Fruit fly (Drosophila melanogaster): ENCODE measurements around the gene CG11122.
A peak's percentile ranks its signal among the peaks of the same experiment; 100 is the strongest.

CG11122 gene

dm6 chrX:11081242-11081641 lies 43.3 kb downstream of the CG11122 start (continued):
- TF ChIP-seq shn (GFP tag; optimal IDR thresholded peaks at IDR 0.05) (peak; percentile 16), CG6813 (GFP tag; optimal IDR thresholded peaks at IDR 0.05) (peak; percentile 50), sima (GFP tag; optimal IDR thresholded peaks at IDR 0.05) (no peak), CG4854 (GFP tag; optimal IDR thresholded peaks at IDR 0.05) (no peak), CG8944 (GFP tag; optimal IDR thresholded peaks at IDR 0.05) (no peak), CG3281 (GFP tag; optimal IDR thresholded peaks at IDR 0.05) (peak; percentile 63), gce (GFP tag; IDR thresholded peaks at IDR 0.05) (0 out of 3 replicates have a peak, but pooled peaks have one; percentile 24), CG2120 (GFP tag; optimal IDR thresholded peaks at IDR 0.05) (peak; percentile 64), Taf1 (GFP tag; IDR thresholded peaks at IDR 0.05) (peak; percentile 22; the same call in 1 of the 2 replicates), Chrac-16 (GFP tag; optimal IDR thresholded peaks at IDR 0.05) (peak; percentile 19), ranshi (GFP tag; IDR thresholded peaks at IDR 0.05) (peak; percentile 51; the same call in 1 of the 2 replicates), Atf6 (GFP tag; IDR thresholded peaks at IDR 0.05) (peak; percentile 72), CG3847 (GFP tag; IDR thresholded peaks at IDR 0.05) (0 out of 2 replicates have a peak, but pooled peaks have one; percentile 16), nmo (GFP tag; optimal IDR thresholded peaks at IDR 0.05) (peak; percentile 70), CG15011 (GFP tag; optimal IDR thresholded peaks at IDR 0.05) (peak; percentile 7), Nf-YC (tag; optimal IDR thresholded peaks at IDR 0.05) (no peak), CG10209 (GFP tag; optimal IDR thresholded peaks at IDR 0.05) (peak; percentile 49), CG2889 (GFP tag; IDR thresholded peaks at IDR 0.05) (no peak), tap (tag; optimal IDR thresholded peaks at IDR 0.05) (no peak), pzg (GFP tag; optimal IDR thresholded peaks at IDR 0.05) (no peak), Dip3 (GFP tag; optimal IDR thresholded peaks at IDR 0.05) (peak; percentile 10), ara (GFP tag; IDR thresholded peaks at IDR 0.05) (no peak), CG3065 (GFP tag; optimal IDR thresholded peaks at IDR 0.05) (no peak), H2.0 (GFP tag; IDR thresholded peaks at IDR 0.05) (peak; percentile 26; the same call in 1 of the 2 replicates), Jarid2 (GFP tag; optimal IDR thresholded peaks at IDR 0.05) (peak; percentile 3), CG17385 (GFP tag; optimal IDR thresholded peaks at IDR 0.05) (peak; percentile 57), so (GFP tag; IDR thresholded peaks at IDR 0.05) (peak; percentile 12; the same call in 1 of the 3 replicates), NfI (GFP tag; optimal IDR thresholded peaks at IDR 0.05) (peak; percentile 49), CG32767 (GFP tag; IDR thresholded peaks at IDR 0.05) (0 out of 2 replicates have a peak, but pooled peaks have one; percentile 45), Atf-2 (GFP tag; optimal IDR thresholded peaks at IDR 0.05) (no peak), CG18619 (GFP tag; optimal IDR thresholded peaks at IDR 0.05) (peak; percentile 33), jumu (GFP tag; optimal IDR thresholded peaks at IDR 0.05) (no peak), CG11696 (GFP tag; IDR thresholded peaks at IDR 0.05) (peak; percentile 58), az2 (GFP tag; optimal IDR thresholded peaks at IDR 0.05) (peak; percentile 7), sens (GFP tag) (peak; percentile 78), peb (GFP tag; IDR thresholded peaks at IDR 0.05) (0 out of 2 replicates have a peak, but pooled peaks have one; percentile 8), ems (GFP tag; optimal IDR thresholded peaks at IDR 0.05) (no peak), run (tag; optimal IDR thresholded peaks at IDR 0.05) (no peak), CG4730 (GFP tag; IDR thresholded peaks at IDR 0.05) (0 out of 2 replicates have a peak, but pooled peaks have one; percentile 33), Med (GFP tag) (peak; percentile 85), grau (tag; optimal IDR thresholded peaks at IDR 0.05) (peak; percentile 63), CoRest (tag; optimal IDR thresholded peaks at IDR 0.05) (peak; percentile 69), p53 (GFP tag; optimal IDR thresholded peaks at IDR 0.05) (no peak), tio (GFP tag; optimal IDR thresholded peaks at IDR 0.05) (peak; percentile 58), slbo (GFP tag; IDR thresholded peaks at IDR 0.05) (peak; percentile 57), lola (GFP tag; optimal IDR thresholded peaks at IDR 0.05) (no peak), mld (GFP tag; IDR thresholded peaks at IDR 0.05; ENCODE audit: partially characterized antibody) (no peak), Asciz (GFP tag; optimal IDR thresholded peaks at IDR 0.05) (peak; percentile 2), Lpt (GFP tag; optimal IDR thresholded peaks at IDR 0.05) (no peak), CG14710 (tag; optimal IDR thresholded peaks at IDR 0.05) (peak; percentile 20), Oli (tag; optimal IDR thresholded peaks at IDR 0.05) (peak; percentile 57)

All from whole organism, embryonic.